Worm (Caenorhabditis elegans) whole organism, L3 larva: Measurements from ENCODE around the gene cyp-34A10.

Source experiments
- R02D3.7 ChIP-seq: fragments of 150-350 bp; optimal IDR thresholded peaks from 2 replicates; lab custom pipeline; 2014; ENCODE audit warnings: missing biosample characterization, missing genetic modification characterization
- ZK546.5 ChIP-seq: sonication (generic microtip); optimal IDR thresholded peaks from 2 replicates; lab custom pipeline; 2017; ENCODE audit warnings: missing biosample characterization, missing genetic modification characterization
- ceh-16 ChIP-seq: sonication (generic microtip); optimal IDR thresholded peaks from 2 replicates; lab custom pipeline; 2017; ENCODE audit warnings: missing biosample characterization, missing genetic modification characterization
- ceh-82 ChIP-seq: fragments of 150-350 bp; optimal IDR thresholded peaks from 2 replicates; lab custom pipeline; 2014; ENCODE audit warnings: missing biosample characterization, missing genetic modification characterization
- ceh-9 ChIP-seq: sonication (generic microtip); optimal IDR thresholded peaks from 2 replicates; lab custom pipeline; 2018; ENCODE audit warnings: missing biosample characterization, missing genetic modification characterization
- daf-12 ChIP-seq: fragments of 150-350 bp; optimal IDR thresholded peaks from 2 replicates; lab custom pipeline; 2014; ENCODE audit warnings: missing biosample characterization, missing genetic modification reagents, missing genetic modification characterization
- egl-27 ChIP-seq: sonication (generic microtip); optimal IDR thresholded peaks from 4 replicates; lab custom pipeline; 2017; ENCODE audit warnings: missing biosample characterization, missing genetic modification reagents, missing genetic modification characterization
- egl-5 ChIP-seq: fragments of 150-350 bp; optimal IDR thresholded peaks from 2 replicates; lab custom pipeline; 2017; ENCODE audit warnings: missing biosample characterization, missing genetic modification reagents, missing genetic modification characterization, inconsistent platforms
- elt-1 ChIP-seq: fragments of 150-350 bp; optimal IDR thresholded peaks from 2 replicates; lab custom pipeline; 2014; ENCODE audit warnings: missing biosample characterization, missing genetic modification characterization
- elt-3 ChIP-seq, 3 experiments: fragments of 150-350 bp in 1 of 3; sonication (generic microtip) in 2 of 3; optimal IDR thresholded peaks; 2 replicates in 2 of 3; 4 replicates in 1 of 3; lab custom pipeline; 2014 to 2017; ENCODE audit warnings: missing biosample characterization in 3 of 3, missing genetic modification characterization in 3 of 3
- fkh-2 ChIP-seq: fragments of 150-350 bp; optimal IDR thresholded peaks from 2 replicates; lab custom pipeline; 2014; ENCODE audit warnings: missing biosample characterization, missing genetic modification reagents, missing genetic modification characterization
- hmg-11 ChIP-seq: sonication (generic microtip); optimal IDR thresholded peaks from 2 replicates; lab custom pipeline; 2016; ENCODE audit warnings: missing genetic modification characterization, missing compliant biosample characterization
- jun-1 ChIP-seq: fragments of 150-350 bp; optimal IDR thresholded peaks from 2 replicates; lab custom pipeline; 2014; ENCODE audit warnings: missing biosample characterization, missing genetic modification reagents, missing genetic modification characterization
- lin-39 ChIP-seq: fragments of 150-350 bp; optimal IDR thresholded peaks from 2 replicates; lab custom pipeline; 2018; ENCODE audit warnings: missing biosample characterization, missing genetic modification reagents, missing genetic modification characterization
- lsy-12 ChIP-seq: sonication (generic microtip); optimal IDR thresholded peaks from 2 replicates; lab custom pipeline; 2016; ENCODE audit warnings: mild to moderate bottlenecking, missing genetic modification characterization, missing compliant biosample characterization
- mdl-1 ChIP-seq: fragments of 150-350 bp; optimal IDR thresholded peaks from 2 replicates; lab custom pipeline; 2014; ENCODE audit warnings: missing biosample characterization, missing genetic modification characterization
- mml-1 ChIP-seq: fragments of 150-350 bp; sonication (generic microtip); optimal IDR thresholded peaks from 3 replicates; lab custom pipeline; 2014; ENCODE audit warnings: missing biosample characterization, missing genetic modification characterization
- nfya-1 ChIP-seq: sonication (generic microtip); optimal IDR thresholded peaks from 2 replicates; lab custom pipeline; 2017; ENCODE audit warnings: missing genetic modification characterization, mild to moderate bottlenecking, missing compliant biosample characterization, antibody characterized with exemption, moderate library complexity; ENCODE audit not compliant: insufficient read depth
- nhr-11 ChIP-seq: fragments of 150-350 bp; optimal IDR thresholded peaks from 2 replicates; lab custom pipeline; 2014; ENCODE audit warnings: missing biosample characterization, missing genetic modification characterization
- nhr-12 ChIP-seq: fragments of 150-350 bp; optimal IDR thresholded peaks from 2 replicates; lab custom pipeline; 2014; ENCODE audit warnings: missing biosample characterization, missing genetic modification characterization
- nhr-23 ChIP-seq: fragments of 150-350 bp; optimal IDR thresholded peaks from 2 replicates; lab custom pipeline; 2014; ENCODE audit warnings: missing biosample characterization, missing genetic modification reagents, missing genetic modification characterization
- nhr-25 ChIP-seq: sonication (generic microtip); optimal IDR thresholded peaks from 2 replicates; lab custom pipeline; 2017; ENCODE audit warnings: missing biosample characterization, missing genetic modification characterization
- nhr-28 ChIP-seq: fragments of 150-350 bp; optimal IDR thresholded peaks from 2 replicates; lab custom pipeline; 2014; ENCODE audit warnings: missing biosample characterization, missing genetic modification characterization
- nhr-67 ChIP-seq: fragments of 150-350 bp; optimal IDR thresholded peaks from 2 replicates; lab custom pipeline; 2014; ENCODE audit warnings: missing biosample characterization, missing genetic modification characterization
- nhr-76 ChIP-seq: fragments of 150-350 bp; sonication (generic microtip); optimal IDR thresholded peaks from 5 replicates; lab custom pipeline; 2014; ENCODE audit warnings: missing biosample characterization, missing genetic modification characterization
- pha-4 ChIP-seq: fragments of 150-350 bp; optimal IDR thresholded peaks from 2 replicates; lab custom pipeline; 2014; ENCODE audit warnings: missing biosample characterization, missing genetic modification reagents, missing genetic modification characterization
- sea-2 ChIP-seq: fragments of 150-350 bp; sonication (generic microtip); optimal IDR thresholded peaks from 4 replicates; lab custom pipeline; 2014; ENCODE audit warnings: missing biosample characterization, missing genetic modification reagents, missing genetic modification characterization
- skn-1 ChIP-seq: fragments of 150-350 bp; optimal IDR thresholded peaks from 2 replicates; lab custom pipeline; 2014; ENCODE audit warnings: missing biosample characterization, missing genetic modification characterization
- snpc-4 ChIP-seq: fragments of 150-350 bp; optimal IDR thresholded peaks from 2 replicates; lab custom pipeline; 2014; ENCODE audit warnings: missing biosample characterization, missing genetic modification characterization
- tbx-2 ChIP-seq: sonication (generic microtip); optimal IDR thresholded peaks from 2 replicates; lab custom pipeline; 2016; ENCODE audit warnings: mild to moderate bottlenecking, missing genetic modification characterization, missing compliant biosample characterization
- unc-62 ChIP-seq: fragments of 150-350 bp; sonication (generic microtip); optimal IDR thresholded peaks from 4 replicates; lab custom pipeline; 2014; ENCODE audit warnings: missing biosample characterization, missing genetic modification reagents, missing genetic modification characterization
- zag-1 ChIP-seq: fragments of 150-350 bp; optimal IDR thresholded peaks from 2 replicates; lab custom pipeline; 2014; ENCODE audit warnings: missing biosample characterization, missing genetic modification characterization
- ztf-11 ChIP-seq: fragments of 150-350 bp; optimal IDR thresholded peaks from 2 replicates; lab custom pipeline; 2014; ENCODE audit warnings: missing biosample characterization, missing genetic modification characterization

The cyp-34A10 gene

DNA sequence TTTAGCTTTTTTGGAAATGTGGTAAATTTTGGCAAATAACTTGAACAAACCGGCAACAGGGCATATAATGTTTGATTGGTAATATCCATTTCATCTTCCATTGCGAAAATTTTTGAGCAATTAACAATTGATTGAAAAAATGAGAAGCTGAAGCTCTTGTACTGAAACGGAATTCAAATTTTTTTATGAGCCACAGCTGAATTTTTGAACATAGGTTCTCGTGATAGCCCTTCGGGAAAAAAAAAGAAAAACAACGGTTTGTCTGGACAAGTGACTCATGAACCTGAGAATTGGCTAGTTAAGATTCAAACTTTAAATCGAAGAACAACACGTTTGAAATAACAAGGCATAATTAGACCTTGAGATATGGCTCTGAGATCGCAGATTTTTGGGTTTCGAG, 23.0 kb upstream of the cyp-34A10 start, which contains the start of gene srx-62:
Gene srx-62 (minus strand): TSS at position 101 of the 400 bp plus-strand sequence.
- TF ChIP-seq ZK546.5 (tag; lab: Kevin White, UChicago) (no peak), ceh-9 (tag; lab: Kevin White, UChicago) (no peak), daf-12 (tag; lab: Kevin White, UChicago) (no peak)

DNA sequence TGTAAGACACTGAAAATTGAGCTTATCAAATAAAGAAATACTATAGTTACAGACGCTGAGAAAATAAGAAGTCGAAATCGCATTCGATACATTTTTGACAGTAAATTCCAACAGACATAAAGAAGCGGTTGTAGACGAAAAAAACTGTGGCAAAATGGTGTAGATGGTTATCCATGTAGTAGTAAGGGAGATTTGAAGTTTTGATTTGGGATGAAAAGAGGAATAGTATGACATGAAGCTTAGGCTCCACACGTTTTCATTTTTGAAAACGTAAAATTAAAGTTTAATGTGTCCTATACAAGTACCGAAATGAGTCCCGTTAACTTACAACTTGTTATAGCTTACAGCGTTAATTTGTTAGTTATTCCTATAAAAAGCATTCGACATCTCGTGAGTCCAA, 21.3 kb upstream of the cyp-34A10 start, which contains the start of gene K09D9.9:
Gene K09D9.9 (minus strand): TSS at position 101 of the 400 bp plus-strand sequence.
- TF ChIP-seq elt-3 (tag; optimal IDR thresholded peaks at IDR 0.05; lab: Kevin White, UChicago) = no peak
- TF ChIP-seq jun-1 (tag; lab: Kevin White, UChicago) = no peak
- no peak for TF ChIP-seq nhr-11
- no peak for TF ChIP-seq sea-2 (GFP tag; lab: Kevin White, UChicago)
- TF ChIP-seq R02D3.7 (tag; lab: Kevin White, UChicago) = no peak
- TF ChIP-seq egl-27 = no peak
- no peak for TF ChIP-seq egl-5 (tag; lab: Kevin White, UChicago)
- TF ChIP-seq elt-1 (tag; lab: Kevin White, UChicago) = no peak
- TF ChIP-seq nhr-76 (tag; lab: Kevin White, UChicago) = no peak
- TF ChIP-seq pha-4 = no peak

DNA sequence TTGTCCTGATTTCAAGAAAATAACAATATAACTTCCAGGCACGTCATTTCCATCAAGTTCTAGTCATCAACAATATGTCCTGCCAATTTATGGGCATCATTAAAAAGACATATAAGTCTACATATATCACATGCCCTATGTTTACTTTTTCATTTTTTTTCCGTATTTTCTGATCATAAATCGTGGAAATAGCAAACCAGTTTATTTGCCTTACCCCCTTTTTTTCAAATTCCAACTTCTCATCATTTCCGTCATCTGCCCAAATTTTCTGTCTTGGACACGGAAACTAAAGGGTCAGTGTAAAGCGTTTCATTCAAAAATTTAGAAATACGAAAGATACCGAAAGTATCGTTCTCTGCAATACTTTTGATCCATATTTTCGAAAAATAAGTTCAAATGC, 19.5 kb upstream of the cyp-34A10 start:
- TF ChIP-seq egl-27 = no peak
- TF ChIP-seq snpc-4 (tag; lab: Kevin White, UChicago) = no peak
- TF ChIP-seq skn-1 = no peak
- TF ChIP-seq hmg-11 (tag; lab: Kevin White, UChicago) = no peak
- no peak for TF ChIP-seq ZK546.5 (tag; lab: Kevin White, UChicago)
- TF ChIP-seq lsy-12 (tag; lab: Kevin White, UChicago) = no peak
- TF ChIP-seq ceh-9 (tag; lab: Kevin White, UChicago) = no peak
- TF ChIP-seq fkh-2 (tag; lab: Kevin White, UChicago) = no peak
- no peak for TF ChIP-seq zag-1 (tag; lab: Kevin White, UChicago)
- no peak for TF ChIP-seq nfya-1 (tag; lab: Kevin White, UChicago)
- TF ChIP-seq mdl-1 (tag; lab: Kevin White, UChicago) = no peak
- no peak for TF ChIP-seq elt-1 (tag; lab: Kevin White, UChicago)
- no peak for TF ChIP-seq unc-62

DNA sequence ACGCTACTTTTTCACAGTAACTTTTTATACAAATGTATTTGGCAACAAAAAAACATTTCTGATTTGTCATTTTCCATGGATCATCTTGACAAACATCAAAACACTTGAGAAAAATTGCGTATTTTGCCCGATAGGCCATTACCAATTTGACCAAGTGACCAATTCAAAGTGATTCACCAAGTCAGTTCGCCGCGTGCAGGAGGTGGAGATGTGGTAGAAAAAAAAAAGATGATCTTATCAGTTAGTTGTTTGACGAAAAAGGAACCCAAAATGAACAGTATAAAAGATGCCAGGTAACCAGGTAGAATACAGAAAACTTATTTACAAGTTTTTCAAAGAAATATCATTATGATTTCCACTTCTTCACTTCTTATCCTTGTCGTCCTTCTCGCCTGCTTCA, 16.3 kb upstream of the cyp-34A10 start, which contains the start of gene nlp-27:
Gene nlp-27 (plus strand): TSS at position 309 of the 400 bp plus-strand sequence.
- TF ChIP-seq pha-4 = no peak
- peak; percentile 23 for TF ChIP-seq nhr-23

DNA sequence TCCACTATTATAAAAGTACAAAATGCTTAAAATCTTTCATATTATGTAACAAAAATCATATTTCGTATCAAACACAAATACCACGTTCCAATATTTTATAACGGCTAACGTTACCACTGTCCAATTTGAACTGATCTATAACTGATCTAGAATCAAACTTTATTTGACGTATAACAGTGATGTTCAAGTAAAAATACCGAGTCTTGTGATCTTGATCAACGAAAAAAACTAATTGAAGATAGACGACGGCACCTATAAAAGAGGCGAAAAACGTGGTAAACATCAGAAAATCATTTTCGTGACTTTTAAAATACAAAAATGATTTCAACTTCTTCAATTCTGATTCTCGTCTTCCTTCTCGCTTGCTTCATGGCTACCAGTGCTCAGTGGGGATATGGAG, 14.8 kb upstream of the cyp-34A10 start, which contains the start of gene nlp-28:
Gene nlp-28 (plus strand): TSS at position 285 of the 400 bp plus-strand sequence.
- TF ChIP-seq snpc-4 (tag; lab: Kevin White, UChicago) (no peak), tbx-2 (tag; lab: Kevin White, UChicago) (no peak), ztf-11 (tag; lab: Kevin White, UChicago) (no peak), pha-4 (no peak), nhr-12 (tag; lab: Kevin White, UChicago) (no peak), ZK546.5 (tag; lab: Kevin White, UChicago) (no peak), egl-5 (tag; lab: Kevin White, UChicago) (no peak), nhr-11 (no peak), nfya-1 (tag; lab: Kevin White, UChicago) (no peak), unc-62 (no peak), nhr-28 (no peak), lin-39 (no peak), nhr-67 (tag; lab: Kevin White, UChicago) (no peak), nhr-25 (no peak), egl-27 (no peak), ceh-82 (tag; lab: Kevin White, UChicago) (no peak), mdl-1 (tag; lab: Kevin White, UChicago) (no peak), mml-1 (tag; lab: Kevin White, UChicago) (no peak), nhr-23 (no peak), ceh-16 (tag; lab: Kevin White, UChicago) (no peak)
